Worm (Caenorhabditis elegans): ENCODE measurements around the gene tbc-14.

The tbc-14 gene

ce11 chrII:13447166-13447643 is at the start of gene tbc-14:
TSS of gene tbc-14 (minus strand) at chrII:13447593.
- TF ChIP-seq elt-1 (tag; optimal IDR thresholded peaks at IDR 0.05; ENCODE audit: borderline replicate concordance, insufficient read depth): no peak
- TF ChIP-seq unc-120 (tag; optimal IDR thresholded peaks at IDR 0.05; ENCODE audit: poor library complexity, severe bottlenecking): no peak
- TF ChIP-seq lin-32 (GFP tag; optimal IDR thresholded peaks at IDR 0.05): no peak
- TF ChIP-seq flh-1 (GFP tag; optimal IDR thresholded peaks at IDR 0.05): no peak
- TF ChIP-seq ztf-11 (tag; optimal IDR thresholded peaks at IDR 0.05): no peak
- TF ChIP-seq unc-39 (tag; optimal IDR thresholded peaks at IDR 0.05): no peak
- TF ChIP-seq ceh-43 (GFP tag; optimal IDR thresholded peaks at IDR 0.05): no peak
- TF ChIP-seq ces-1 (GFP tag; optimal IDR thresholded peaks at IDR 0.05): no peak
- TF ChIP-seq nhr-2 (tag; optimal IDR thresholded peaks at IDR 0.05): no peak
- TF ChIP-seq nhr-76 (tag; optimal IDR thresholded peaks at IDR 0.05): no peak
- no peak for TF ChIP-seq sptf-1 (tag; optimal IDR thresholded peaks at IDR 0.05)
- no peak for TF ChIP-seq tbx-8 (GFP tag; optimal IDR thresholded peaks at IDR 0.05)
- no peak for TF ChIP-seq bed-3 (GFP tag; optimal IDR thresholded peaks at IDR 0.05)
- no peak for TF ChIP-seq blmp-1 (tag; optimal IDR thresholded peaks at IDR 0.05)
- TF ChIP-seq elt-3 (tag; optimal IDR thresholded peaks at IDR 0.05): no peak
- TF ChIP-seq nhr-28 (tag; optimal IDR thresholded peaks at IDR 0.05): no peak
- TF ChIP-seq lsy-2 (tag; optimal IDR thresholded peaks at IDR 0.05): no peak
- no peak for TF ChIP-seq pha-4 (tag; optimal IDR thresholded peaks at IDR 0.05)

- no peak for TF ChIP-seq mls-2 (tag; optimal IDR thresholded peaks at IDR 0.05)
Observed at ce11 chrII:13495718-13496117, 48.3 kb upstream of the tbc-14 start, which contains the start of gene drr-1. TSS of gene drr-1 (minus strand) at chrII:13495900.

DNA sequence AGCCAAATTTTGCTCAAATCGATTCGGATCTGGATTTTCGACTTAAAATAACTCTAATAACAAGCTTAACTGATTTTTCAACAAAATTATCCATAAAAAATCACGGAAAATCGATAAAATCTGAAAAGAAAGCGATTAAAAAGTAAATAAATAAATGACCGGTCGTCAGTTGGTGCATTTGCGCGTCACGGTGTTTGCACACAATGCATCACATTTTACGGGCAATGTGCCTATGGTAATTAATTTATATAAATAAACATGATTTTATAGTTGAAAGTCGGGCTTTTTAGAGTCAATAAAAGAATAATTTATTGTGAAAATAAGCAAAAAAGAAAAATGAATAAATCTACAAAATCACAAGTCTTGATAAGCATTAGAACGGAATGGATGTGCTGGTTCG is 47.4 kb upstream of the tbc-14 start:
- no peak for TF ChIP-seq ceh-83 (GFP tag; optimal IDR thresholded peaks at IDR 0.05)
- TF ChIP-seq unc-39 (tag; optimal IDR thresholded peaks at IDR 0.05): no peak
- no peak for TF ChIP-seq nhr-76 (tag; optimal IDR thresholded peaks at IDR 0.05)
- TF ChIP-seq lin-13 (tag; optimal IDR thresholded peaks at IDR 0.05): peak; percentile 3
- no peak for TF ChIP-seq unc-120 (tag; optimal IDR thresholded peaks at IDR 0.05; ENCODE audit: poor library complexity, severe bottlenecking)
- peak; percentile 54 for TF ChIP-seq lsy-2 (tag; optimal IDR thresholded peaks at IDR 0.05)
- TF ChIP-seq nhr-237 (tag; optimal IDR thresholded peaks at IDR 0.05): no peak
- TF ChIP-seq ces-1 (GFP tag; optimal IDR thresholded peaks at IDR 0.05): peak; percentile 92
- peak; percentile 19 for TF ChIP-seq pha-4 (tag; optimal IDR thresholded peaks at IDR 0.05)
- TF ChIP-seq lin-32 (GFP tag; optimal IDR thresholded peaks at IDR 0.05): no peak
- no peak for TF ChIP-seq mab-5 (tag; optimal IDR thresholded peaks at IDR 0.05)
- no peak for TF ChIP-seq ham-2 (GFP tag; optimal IDR thresholded peaks at IDR 0.05)
- peak; percentile 48 for TF ChIP-seq mep-1 (tag; optimal IDR thresholded peaks at IDR 0.05)
- TF ChIP-seq blmp-1 (tag; optimal IDR thresholded peaks at IDR 0.05): no peak
- TF ChIP-seq bed-3 (GFP tag; optimal IDR thresholded peaks at IDR 0.05): no peak
- no peak for TF ChIP-seq elt-1 (tag; optimal IDR thresholded peaks at IDR 0.05; ENCODE audit: borderline replicate concordance, insufficient read depth)
- TF ChIP-seq sem-2 (GFP tag; optimal IDR thresholded peaks at IDR 0.05): no peak
- no peak for TF ChIP-seq drap-1 (GFP tag; optimal IDR thresholded peaks at IDR 0.05)
- TF ChIP-seq tbx-8 (GFP tag; optimal IDR thresholded peaks at IDR 0.05): no peak
- TF ChIP-seq ztf-11 (tag; optimal IDR thresholded peaks at IDR 0.05): no peak
- TF ChIP-seq M03D4.4 (tag; optimal IDR thresholded peaks at IDR 0.05): no peak
- TF ChIP-seq elt-3 (tag; optimal IDR thresholded peaks at IDR 0.05): no peak
- no peak for TF ChIP-seq sptf-1 (tag; optimal IDR thresholded peaks at IDR 0.05)

- TF ChIP-seq drap-1 (GFP tag; optimal IDR thresholded peaks at IDR 0.05) (no peak), nhr-76 (tag; optimal IDR thresholded peaks at IDR 0.05) (no peak), mep-1 (tag; optimal IDR thresholded peaks at IDR 0.05) (no peak), sptf-1 (tag; optimal IDR thresholded peaks at IDR 0.05) (no peak), bed-3 (GFP tag; optimal IDR thresholded peaks at IDR 0.05) (no peak), elt-3 (tag; optimal IDR thresholded peaks at IDR 0.05) (no peak), ceh-39 (tag; optimal IDR thresholded peaks at IDR 0.05) (no peak), elt-1 (tag; optimal IDR thresholded peaks at IDR 0.05; ENCODE audit: borderline replicate concordance, insufficient read depth) (no peak), tbx-8 (GFP tag; optimal IDR thresholded peaks at IDR 0.05) (no peak), sem-2 (GFP tag; optimal IDR thresholded peaks at IDR 0.05) (no peak)
Observed at ce11 chrII:13494175-13494650, 46.8 kb upstream of the tbc-14 start, which contains the start of gene ndua-7. TSS of gene ndua-7 (minus strand) at chrII:13494600.

DNA sequence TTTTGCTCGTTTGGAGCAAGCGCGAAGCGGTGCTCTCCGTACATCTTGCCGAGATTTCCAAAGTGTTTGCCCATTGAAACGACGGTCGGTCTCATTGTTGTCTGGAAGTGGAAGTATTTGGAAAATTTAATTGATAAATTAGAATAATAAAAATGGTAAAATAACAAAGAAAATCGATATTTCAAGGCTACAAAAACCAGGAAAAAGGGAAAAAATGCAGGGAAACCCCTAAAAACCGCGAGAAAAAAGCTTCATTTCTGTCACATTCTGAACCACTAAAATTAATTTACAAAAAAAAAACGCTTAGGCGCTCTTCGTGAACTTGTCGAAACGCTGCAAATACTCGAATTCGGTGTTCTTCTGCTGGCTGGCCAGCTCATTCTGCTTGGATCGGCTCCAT is 45.6 kb upstream of the tbc-14 start, which contains the start of gene F45H10.2:
Gene F45H10.2 (minus strand): TSS at position 101 of the 400 bp plus-strand sequence.
- TF ChIP-seq nhr-237 (tag; optimal IDR thresholded peaks at IDR 0.05) (no peak), mls-2 (tag; optimal IDR thresholded peaks at IDR 0.05) (no peak), pha-4 (tag; optimal IDR thresholded peaks at IDR 0.05) (no peak), M03D4.4 (tag; optimal IDR thresholded peaks at IDR 0.05) (no peak), blmp-1 (tag; optimal IDR thresholded peaks at IDR 0.05) (no peak), flh-1 (GFP tag; optimal IDR thresholded peaks at IDR 0.05) (no peak), ceh-83 (GFP tag; optimal IDR thresholded peaks at IDR 0.05) (no peak), nhr-12 (tag; optimal IDR thresholded peaks at IDR 0.05) (no peak), ham-2 (GFP tag; optimal IDR thresholded peaks at IDR 0.05) (no peak), nhr-28 (tag; optimal IDR thresholded peaks at IDR 0.05) (no peak), hlh-1 (tag; optimal IDR thresholded peaks at IDR 0.05) (no peak), ces-1 (GFP tag; optimal IDR thresholded peaks at IDR 0.05) (no peak), unc-39 (tag; optimal IDR thresholded peaks at IDR 0.05) (no peak), ztf-11 (tag; optimal IDR thresholded peaks at IDR 0.05) (no peak), unc-120 (tag; optimal IDR thresholded peaks at IDR 0.05; ENCODE audit: poor library complexity, severe bottlenecking) (no peak), sptf-1 (tag; optimal IDR thresholded peaks at IDR 0.05) (no peak), bed-3 (GFP tag; optimal IDR thresholded peaks at IDR 0.05) (no peak), lin-32 (GFP tag; optimal IDR thresholded peaks at IDR 0.05) (no peak), nhr-76 (tag; optimal IDR thresholded peaks at IDR 0.05) (no peak), snpc-4 (tag; optimal IDR thresholded peaks at IDR 0.05) (no peak)
